Worm (Caenorhabditis elegans) whole organism, L3 larva: ENCODE results near the gene Y32B12B.4.

Source experiments
- R02D3.7 ChIP-seq: fragments of 150-350 bp; optimal IDR thresholded peaks from 2 replicates; lab custom pipeline; 2014; ENCODE audit warnings: missing biosample characterization, missing genetic modification characterization
- ZK546.5 ChIP-seq: sonication (generic microtip); optimal IDR thresholded peaks from 2 replicates; lab custom pipeline; 2017; ENCODE audit warnings: missing biosample characterization, missing genetic modification characterization
- ama-1 ChIP-seq: fragments of 150-350 bp; optimal IDR thresholded peaks from 2 replicates; lab custom pipeline; 2018
- ceh-16 ChIP-seq: sonication (generic microtip); optimal IDR thresholded peaks from 2 replicates; lab custom pipeline; 2017; ENCODE audit warnings: missing biosample characterization, missing genetic modification characterization
- ceh-28 ChIP-seq: fragments of 150-350 bp; optimal IDR thresholded peaks from 2 replicates; lab custom pipeline; 2014; ENCODE audit warnings: missing biosample characterization, missing genetic modification reagents, missing genetic modification characterization
- daf-12 ChIP-seq: fragments of 150-350 bp; optimal IDR thresholded peaks from 2 replicates; lab custom pipeline; 2014; ENCODE audit warnings: missing biosample characterization, missing genetic modification reagents, missing genetic modification characterization
- egl-27 ChIP-seq: sonication (generic microtip); optimal IDR thresholded peaks from 4 replicates; lab custom pipeline; 2017; ENCODE audit warnings: missing biosample characterization, missing genetic modification reagents, missing genetic modification characterization
- egl-5 ChIP-seq: fragments of 150-350 bp; optimal IDR thresholded peaks from 2 replicates; lab custom pipeline; 2017; ENCODE audit warnings: missing biosample characterization, missing genetic modification reagents, missing genetic modification characterization, inconsistent platforms
- elt-1 ChIP-seq: fragments of 150-350 bp; optimal IDR thresholded peaks from 2 replicates; lab custom pipeline; 2014; ENCODE audit warnings: missing biosample characterization, missing genetic modification characterization
- elt-2 ChIP-seq: sonication (generic microtip); optimal IDR thresholded peaks from 2 replicates; lab custom pipeline; 2016; ENCODE audit warnings: missing genetic modification reagents, mild to moderate bottlenecking, missing genetic modification characterization, missing compliant biosample characterization
- elt-3 ChIP-seq, 3 experiments: fragments of 150-350 bp in 1 of 3; sonication (generic microtip) in 2 of 3; optimal IDR thresholded peaks; 2 replicates in 2 of 3; 4 replicates in 1 of 3; lab custom pipeline; 2014 to 2017; ENCODE audit warnings: missing biosample characterization in 3 of 3, missing genetic modification characterization in 3 of 3
- eor-1 ChIP-seq, 2 experiments: fragments of 150-350 bp; optimal IDR thresholded peaks; 2 replicates each; lab custom pipeline; 2014 to 2018; ENCODE audit warnings: missing biosample characterization in 2 of 2, missing genetic modification characterization in 2 of 2
- fkh-10 ChIP-seq: sonication (generic microtip); optimal IDR thresholded peaks from 2 replicates; lab custom pipeline; 2017; ENCODE audit warnings: missing biosample characterization, missing genetic modification reagents, missing genetic modification characterization
- fkh-2 ChIP-seq: fragments of 150-350 bp; optimal IDR thresholded peaks from 2 replicates; lab custom pipeline; 2014; ENCODE audit warnings: missing biosample characterization, missing genetic modification reagents, missing genetic modification characterization
- fos-1 ChIP-seq: fragments of 150-350 bp; optimal IDR thresholded peaks from 2 replicates; lab custom pipeline; 2014; ENCODE audit warnings: missing biosample characterization, missing genetic modification characterization
- jun-1 ChIP-seq: fragments of 150-350 bp; optimal IDR thresholded peaks from 2 replicates; lab custom pipeline; 2014; ENCODE audit warnings: missing biosample characterization, missing genetic modification reagents, missing genetic modification characterization
- lin-39 ChIP-seq: fragments of 150-350 bp; optimal IDR thresholded peaks from 2 replicates; lab custom pipeline; 2018; ENCODE audit warnings: missing biosample characterization, missing genetic modification reagents, missing genetic modification characterization
- mdl-1 ChIP-seq: fragments of 150-350 bp; optimal IDR thresholded peaks from 2 replicates; lab custom pipeline; 2014; ENCODE audit warnings: missing biosample characterization, missing genetic modification characterization
- nfya-1 ChIP-seq: sonication (generic microtip); optimal IDR thresholded peaks from 2 replicates; lab custom pipeline; 2017; ENCODE audit warnings: missing genetic modification characterization, mild to moderate bottlenecking, missing compliant biosample characterization, antibody characterized with exemption, moderate library complexity; ENCODE audit not compliant: insufficient read depth
- nhr-11 ChIP-seq: fragments of 150-350 bp; optimal IDR thresholded peaks from 2 replicates; lab custom pipeline; 2014; ENCODE audit warnings: missing biosample characterization, missing genetic modification characterization
- nhr-25 ChIP-seq: sonication (generic microtip); optimal IDR thresholded peaks from 2 replicates; lab custom pipeline; 2017; ENCODE audit warnings: missing biosample characterization, missing genetic modification characterization
- nhr-28 ChIP-seq: fragments of 150-350 bp; optimal IDR thresholded peaks from 2 replicates; lab custom pipeline; 2014; ENCODE audit warnings: missing biosample characterization, missing genetic modification characterization
- nhr-43 ChIP-seq: sonication (generic microtip); optimal IDR thresholded peaks from 2 replicates; lab custom pipeline; 2016; ENCODE audit warnings: mild to moderate bottlenecking, missing genetic modification characterization, missing compliant biosample characterization; ENCODE audit not compliant: poor library complexity, severe bottlenecking
- nhr-67 ChIP-seq: fragments of 150-350 bp; optimal IDR thresholded peaks from 2 replicates; lab custom pipeline; 2014; ENCODE audit warnings: missing biosample characterization, missing genetic modification characterization
- nhr-76 ChIP-seq: fragments of 150-350 bp; sonication (generic microtip); optimal IDR thresholded peaks from 5 replicates; lab custom pipeline; 2014; ENCODE audit warnings: missing biosample characterization, missing genetic modification characterization
- nhr-77 ChIP-seq: fragments of 150-350 bp; optimal IDR thresholded peaks from 2 replicates; lab custom pipeline; 2014; ENCODE audit warnings: missing biosample characterization, missing genetic modification characterization
- pha-4 ChIP-seq: fragments of 150-350 bp; optimal IDR thresholded peaks from 2 replicates; lab custom pipeline; 2014; ENCODE audit warnings: missing biosample characterization, missing genetic modification reagents, missing genetic modification characterization
- pqm-1 ChIP-seq: fragments of 150-350 bp; optimal IDR thresholded peaks from 2 replicates; lab custom pipeline; 2017; ENCODE audit warnings: missing biosample characterization, missing genetic modification characterization, inconsistent platforms
- sea-2 ChIP-seq: fragments of 150-350 bp; sonication (generic microtip); optimal IDR thresholded peaks from 4 replicates; lab custom pipeline; 2014; ENCODE audit warnings: missing biosample characterization, missing genetic modification reagents, missing genetic modification characterization
- skn-1 ChIP-seq: fragments of 150-350 bp; optimal IDR thresholded peaks from 2 replicates; lab custom pipeline; 2014; ENCODE audit warnings: missing biosample characterization, missing genetic modification characterization
- snpc-4 ChIP-seq: fragments of 150-350 bp; optimal IDR thresholded peaks from 2 replicates; lab custom pipeline; 2014; ENCODE audit warnings: missing biosample characterization, missing genetic modification characterization
- unc-39 ChIP-seq: sonication (generic microtip); optimal IDR thresholded peaks from 4 replicates; lab custom pipeline; 2017; ENCODE audit warnings: missing biosample characterization, missing genetic modification characterization
- unc-62 ChIP-seq: fragments of 150-350 bp; sonication (generic microtip); optimal IDR thresholded peaks from 4 replicates; lab custom pipeline; 2014; ENCODE audit warnings: missing biosample characterization, missing genetic modification reagents, missing genetic modification characterization
- zag-1 ChIP-seq: fragments of 150-350 bp; optimal IDR thresholded peaks from 2 replicates; lab custom pipeline; 2014; ENCODE audit warnings: missing biosample characterization, missing genetic modification characterization
- ztf-11 ChIP-seq: fragments of 150-350 bp; optimal IDR thresholded peaks from 2 replicates; lab custom pipeline; 2014; ENCODE audit warnings: missing biosample characterization, missing genetic modification characterization
- ztf-4 ChIP-seq: fragments of 150-350 bp; optimal IDR thresholded peaks from 2 replicates; lab custom pipeline; 2014; ENCODE audit warnings: missing biosample characterization, missing genetic modification characterization

Gene Y32B12B.4

DNA sequence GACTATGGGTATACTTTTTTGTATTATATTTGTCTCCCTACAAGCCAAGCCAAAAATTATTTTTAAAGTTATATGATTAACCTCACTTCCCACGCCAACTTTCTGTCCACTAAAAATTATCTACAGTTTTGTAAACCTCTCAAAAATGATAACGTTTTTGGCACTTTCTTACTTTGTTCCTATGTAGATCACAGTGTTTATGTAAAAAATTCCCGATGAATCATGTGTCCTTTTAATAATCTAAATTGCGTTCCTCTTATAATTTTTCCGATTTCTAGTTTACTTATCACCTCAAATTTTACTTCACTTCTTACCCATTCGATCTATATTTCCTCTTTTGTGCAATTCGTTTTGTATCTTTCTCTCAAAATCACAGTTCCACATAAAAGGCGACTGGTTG lies 51.2 kb downstream of the Y32B12B.4 start:
- no peak for TF ChIP-seq daf-12
- TF ChIP-seq eor-1 (tag; optimal IDR thresholded peaks at IDR 0.05; lab: Kevin White, UChicago) = no peak
- peak; percentile 42 for TF ChIP-seq elt-2 (tag; lab: Kevin White, UChicago)
- no peak for TF ChIP-seq ceh-28 (tag; lab: Kevin White, UChicago)
- no peak for TF ChIP-seq nhr-76 (tag; lab: Kevin White, UChicago)
- no peak for TF ChIP-seq ztf-4
- TF ChIP-seq unc-62 (GFP tag; lab: Kevin White, UChicago) = no peak
- no peak for TF ChIP-seq elt-3 (tag; optimal IDR thresholded peaks at IDR 0.05; lab: Kevin White, UChicago)
- TF ChIP-seq pqm-1 (tag; lab: Kevin White, UChicago) = peak; percentile 56

DNA sequence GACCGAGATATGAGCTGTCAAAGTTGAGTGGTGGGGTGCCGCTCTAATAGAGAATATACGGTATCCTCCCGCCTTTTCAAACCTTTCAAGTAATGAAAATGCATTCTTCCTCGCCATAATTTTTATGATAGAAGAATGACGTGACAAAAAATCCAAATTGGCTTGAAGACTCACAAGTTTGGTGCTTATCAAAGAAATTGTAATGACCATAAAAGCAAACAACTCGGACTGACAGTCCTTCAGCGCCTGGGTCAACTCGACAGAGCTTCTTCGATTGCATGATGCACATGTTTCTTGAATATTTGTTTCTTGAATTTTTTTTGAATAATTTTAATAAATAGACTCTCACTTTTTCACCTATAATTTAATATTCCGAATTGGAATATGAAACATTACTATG lies 52.3 kb downstream of the Y32B12B.4 start:
- TF ChIP-seq jun-1 (tag; lab: Kevin White, UChicago) (no peak), ama-1 (no peak), mdl-1 (no peak), pqm-1 (tag; lab: Kevin White, UChicago) (peak; percentile 0), nhr-28 (tag; lab: Kevin White, UChicago) (no peak), R02D3.7 (tag; lab: Kevin White, UChicago) (no peak), elt-2 (tag; lab: Kevin White, UChicago) (peak; percentile 50), ZK546.5 (tag; lab: Kevin White, UChicago) (no peak), nhr-43 (tag; lab: Kevin White, UChicago) (no peak)

- TF ChIP-seq unc-39 (tag; lab: Kevin White, UChicago) (no peak), lin-39 (tag; lab: Kevin White, UChicago) (no peak), snpc-4 (no peak), elt-2 (tag; lab: Kevin White, UChicago) (no peak)
These were observed 53.2 kb downstream of the Y32B12B.4 start, which contains the start of gene Y32B12C.1 for ce11 chrV:16606313-16606712. Y32B12C.1 (plus strand) TSS chrV:16606613.

- peak; percentile 81 for TF ChIP-seq pqm-1 (tag; lab: Kevin White, UChicago)
- no peak for TF ChIP-seq zag-1 (tag; lab: Kevin White, UChicago)
- peak; percentile 56 for TF ChIP-seq pha-4 (tag; lab: Kevin White, UChicago)
- TF ChIP-seq jun-1 (tag; lab: Kevin White, UChicago) = peak; percentile 63
- peak; percentile 59 for TF ChIP-seq elt-2 (tag; lab: Kevin White, UChicago)
- TF ChIP-seq, all 47 proteins: peak for 4
These were observed 55.4 kb downstream of the Y32B12B.4 start for ce11 chrV:16608478-16608877.

- TF ChIP-seq daf-12 (no peak), unc-39 (tag; lab: Kevin White, UChicago) (no peak), nhr-25 (tag; lab: Kevin White, UChicago) (no peak), skn-1 (no peak), snpc-4 (no peak), pha-4 (tag; lab: Kevin White, UChicago) (peak; percentile 48), nhr-28 (tag; lab: Kevin White, UChicago) (no peak), nhr-77 (tag; lab: Kevin White, UChicago) (no peak), sea-2 (GFP tag; lab: Kevin White, UChicago) (no peak), eor-1 (tag; optimal IDR thresholded peaks at IDR 0.05; lab: Kevin White, UChicago) (no peak), lin-39 (tag; lab: Kevin White, UChicago) (no peak), nhr-11 (tag; lab: Kevin White, UChicago) (no peak), egl-5 (tag; lab: Kevin White, UChicago) (no peak), elt-1 (tag; lab: Kevin White, UChicago) (no peak), ceh-16 (tag; lab: Kevin White, UChicago) (no peak), fos-1 (no peak), pqm-1 (tag; lab: Kevin White, UChicago) (peak; percentile 78), ama-1 (no peak), egl-27 (tag; lab: Kevin White, UChicago) (no peak), mdl-1 (no peak), zag-1 (tag; lab: Kevin White, UChicago) (no peak), fkh-10 (GFP tag; lab: Kevin White, UChicago) (no peak), jun-1 (tag; lab: Kevin White, UChicago) (peak; percentile 48), ztf-11 (tag; lab: Kevin White, UChicago) (no peak), nhr-76 (tag; lab: Kevin White, UChicago) (no peak), nhr-67 (tag; lab: Kevin White, UChicago) (no peak), ZK546.5 (tag; lab: Kevin White, UChicago) (no peak), fkh-2 (tag; lab: Kevin White, UChicago) (no peak), nfya-1 (tag; lab: Kevin White, UChicago) (no peak), elt-2 (tag; lab: Kevin White, UChicago) (peak; percentile 87), nhr-43 (tag; lab: Kevin White, UChicago) (no peak)
These were observed 57.0 kb downstream of the Y32B12B.4 start for ce11 chrV:16610094-16610493.
